Worm (Caenorhabditis elegans): ENCODE data around the gene tomm-70.

DNA sequence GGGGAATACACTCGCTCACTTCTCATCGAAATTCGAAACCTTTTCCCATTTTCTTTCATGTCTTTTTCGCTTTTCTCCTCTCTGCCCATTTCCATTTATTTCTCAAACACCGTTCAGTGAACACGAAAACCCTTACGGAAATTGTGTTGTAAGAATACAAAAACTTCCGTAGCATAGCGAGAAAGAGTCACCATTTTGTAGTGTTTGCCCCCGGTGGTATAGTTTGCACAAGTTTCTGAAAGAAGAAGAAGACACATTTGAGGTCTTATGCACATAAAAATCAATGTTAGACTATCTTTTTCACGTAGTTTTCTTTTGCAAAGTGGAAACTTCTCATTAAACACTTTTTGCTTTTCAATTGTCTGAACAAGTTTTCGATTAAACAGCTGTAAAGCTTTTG, 35.4 kb downstream of the tomm-70 start:
- no peak for TF ChIP-seq pha-4 (tag; optimal IDR thresholded peaks at IDR 0.05)
- no peak for TF ChIP-seq nhr-76 (tag; optimal IDR thresholded peaks at IDR 0.05)
- no peak for TF ChIP-seq ces-1 (GFP tag; optimal IDR thresholded peaks at IDR 0.05)
- TF ChIP-seq snpc-4 (tag; optimal IDR thresholded peaks at IDR 0.05), result no peak
- TF ChIP-seq M03D4.4 (tag; optimal IDR thresholded peaks at IDR 0.05), result no peak
- no peak for TF ChIP-seq nhr-12 (tag; optimal IDR thresholded peaks at IDR 0.05)
- TF ChIP-seq sptf-1 (tag; optimal IDR thresholded peaks at IDR 0.05), result no peak
- TF ChIP-seq lin-13 (tag; optimal IDR thresholded peaks at IDR 0.05), result no peak
- no peak for TF ChIP-seq zip-8 (tag; optimal IDR thresholded peaks at IDR 0.05)
- no peak for TF ChIP-seq elt-1 (tag; optimal IDR thresholded peaks at IDR 0.05; ENCODE audit: borderline replicate concordance, insufficient read depth)

All from whole organism, mixed stage, embryonic.